Fruit fly (Drosophila melanogaster) whole organism, embryonic: Measurements from ENCODE around the gene scramb2.
A peak's percentile ranks its signal among the peaks of the same experiment; 100 is the strongest.

ENCODE experiments used
- Ada2b ChIP-seq: fragments of 200-800 bp; sonication (Bioruptor generic); IDR thresholded peaks from 2 replicates; pipeline ENCODE4 v1.3.6; 2022; ENCODE audit warnings: missing biosample characterization, missing genetic modification characterization
- BEAF-32 ChIP-seq: fragments of 200-800 bp; sonication (Bioruptor generic); optimal IDR thresholded peaks from 3 replicates; lab custom pipeline; 2017; ENCODE audit warnings: missing biosample characterization, missing genetic modification characterization, mild to moderate bottlenecking, moderate library complexity, missing genetic modification reagents
- CG1024 ChIP-seq: fragments of 200-800 bp; sonication (Bioruptor generic); IDR thresholded peaks from 2 replicates; pipeline ENCODE4 v1.3.6; 2022; ENCODE audit warnings: missing biosample characterization, missing genetic modification characterization
- CG10462 ChIP-seq: fragments of 200-800 bp; sonication (Bioruptor generic); optimal IDR thresholded peaks from 2 replicates; lab custom pipeline; 2016; ENCODE audit warnings: missing biosample characterization, missing genetic modification characterization
- CG10959 ChIP-seq: fragments of 200-800 bp; sonication (Bioruptor generic); IDR thresholded peaks from 2 replicates; pipeline ENCODE4 v1.3.6; 2022; ENCODE audit warnings: missing biosample characterization, missing genetic modification characterization
- CG11085 ChIP-seq: fragments of 200-800 bp; sonication (Bioruptor generic); IDR thresholded peaks from 2 replicates; pipeline ENCODE4 v1.3.6; 2022; ENCODE audit warnings: missing biosample characterization, missing genetic modification characterization
- CG11560 ChIP-seq: fragments of 200-800 bp; sonication (Bioruptor generic); IDR thresholded peaks from 3 replicates; pipeline ENCODE4 v1.3.6; 2022; ENCODE audit warnings: missing biosample characterization, missing genetic modification characterization
- CG12744 ChIP-seq: fragments of 200-800 bp; sonication (Bioruptor generic); optimal IDR thresholded peaks from 2 replicates; lab custom pipeline; 2016; ENCODE audit warnings: missing biosample characterization, missing genetic modification characterization
- CG15269 ChIP-seq: fragments of 200-800 bp; sonication (Bioruptor generic); optimal IDR thresholded peaks from 2 replicates; lab custom pipeline; 2018; ENCODE audit warnings: missing biosample characterization, mild to moderate bottlenecking, missing genetic modification characterization, moderate library complexity
- CG16863 ChIP-seq: fragments of 200-800 bp; sonication (Bioruptor generic); optimal IDR thresholded peaks from 3 replicates; lab custom pipeline; 2016; ENCODE audit warnings: missing biosample characterization, missing genetic modification characterization
- CG1832 ChIP-seq: fragments of 200-800 bp; sonication (Bioruptor generic); optimal IDR thresholded peaks from 2 replicates; lab custom pipeline; 2017; ENCODE audit warnings: missing biosample characterization, mild to moderate bottlenecking, missing genetic modification characterization, inconsistent platforms
- CG2116 ChIP-seq: fragments of 200-800 bp; sonication (Bioruptor generic); optimal IDR thresholded peaks from 3 replicates; lab custom pipeline; 2018; ENCODE audit warnings: missing biosample characterization, mild to moderate bottlenecking, missing genetic modification characterization
- CG2120 ChIP-seq: fragments of 200-800 bp; sonication (Bioruptor generic); optimal IDR thresholded peaks from 3 replicates; lab custom pipeline; 2016; ENCODE audit warnings: missing biosample characterization, missing genetic modification characterization
- CG2678 ChIP-seq: fragments of 200-800 bp; sonication (Bioruptor generic); optimal IDR thresholded peaks from 3 replicates; lab custom pipeline; 2019; ENCODE audit warnings: missing biosample characterization, mild to moderate bottlenecking, missing genetic modification characterization, moderate library complexity
- CG4404 ChIP-seq: fragments of 200-800 bp; sonication (Bioruptor generic); IDR thresholded peaks from 2 replicates; pipeline ENCODE4 v1.3.6; 2022; ENCODE audit warnings: missing biosample characterization, missing genetic modification characterization
- CG4730 ChIP-seq: fragments of 200-800 bp; sonication (Bioruptor generic); IDR thresholded peaks from 2 replicates; pipeline ENCODE4 v1.3.6; 2022; ENCODE audit warnings: missing biosample characterization, missing genetic modification characterization
- CG6175 ChIP-seq: fragments of 200-800 bp; sonication (Bioruptor generic); IDR thresholded peaks from 3 replicates; pipeline ENCODE4 v1.3.6; 2022; ENCODE audit warnings: missing biosample characterization, missing genetic modification characterization
- CG6654 ChIP-seq: fragments of 200-800 bp; sonication (Bioruptor generic); optimal IDR thresholded peaks from 2 replicates; lab custom pipeline; 2017; ENCODE audit warnings: missing biosample characterization, mild to moderate bottlenecking, missing genetic modification characterization
- CG6813 ChIP-seq: fragments of 200-800 bp; sonication (Bioruptor generic); optimal IDR thresholded peaks from 2 replicates; lab custom pipeline; 2017; ENCODE audit warnings: missing biosample characterization, missing genetic modification characterization, mild to moderate bottlenecking, moderate library complexity, missing genetic modification reagents
- CG7556 ChIP-seq: fragments of 200-800 bp; sonication (Bioruptor generic); optimal IDR thresholded peaks from 2 replicates; lab custom pipeline; 2017; ENCODE audit warnings: missing biosample characterization, mild to moderate bottlenecking, missing genetic modification characterization
- CrebB ChIP-seq: fragments of 200-800 bp; sonication (Bioruptor generic); optimal IDR thresholded peaks from 3 replicates; lab custom pipeline; 2018; ENCODE audit warnings: missing biosample characterization, mild to moderate bottlenecking, missing genetic modification characterization
- D ChIP-seq, 2 experiments: fragments of 200-800 bp in 1 of 2; fragments of >200 bp in 1 of 2; sonication (Bioruptor generic) in 1 of 2; optimal IDR thresholded peaks; 2 replicates in 1 of 2; 3 replicates in 1 of 2; lab custom pipeline; 2017; ENCODE audit warnings: mild to moderate bottlenecking in 1 of 2, missing biosample characterization in 1 of 2, missing genetic modification characterization in 1 of 2, missing genetic modification reagents in 1 of 2
- H15 ChIP-seq: fragments of 200-800 bp; sonication (Bioruptor generic); IDR thresholded peaks from 3 replicates; pipeline ENCODE4 v1.3.6; 2022; ENCODE audit warnings: missing biosample characterization, missing genetic modification characterization
- HLH54F ChIP-seq: fragments of 200-800 bp; sonication (Bioruptor generic); optimal IDR thresholded peaks from 3 replicates; lab custom pipeline; 2016; ENCODE audit warnings: missing biosample characterization, missing genetic modification characterization
- Hey ChIP-seq: fragments of 200-800 bp; sonication (Bioruptor generic); optimal IDR thresholded peaks from 3 replicates; lab custom pipeline; 2018; ENCODE audit warnings: missing biosample characterization, mild to moderate bottlenecking, missing genetic modification characterization
- Jarid2 ChIP-seq: fragments of 200-800 bp; sonication (Bioruptor generic); optimal IDR thresholded peaks from 3 replicates; lab custom pipeline; 2017; ENCODE audit warnings: mild to moderate bottlenecking, missing biosample characterization, missing genetic modification reagents, missing genetic modification characterization
- MTF-1 ChIP-seq: fragments of 200-800 bp; sonication (Bioruptor generic); optimal IDR thresholded peaks from 2 replicates; lab custom pipeline; 2018; ENCODE audit warnings: missing biosample characterization, mild to moderate bottlenecking, missing genetic modification characterization, borderline replicate concordance
- Oaz ChIP-seq: fragments of 200-800 bp; sonication (Bioruptor generic); IDR thresholded peaks from 2 replicates; pipeline ENCODE4 v1.3.6; 2022; ENCODE audit warnings: missing biosample characterization, missing genetic modification characterization
- Stat92E ChIP-seq, 3 experiments: fragments of >200 bp in 2 of 3; fragments of 200-800 bp in 1 of 3; sonication (Bioruptor generic) in 1 of 3; optimal IDR thresholded peaks; 2 replicates each; lab custom pipeline; 2017 to 2019; ENCODE audit warnings: missing biosample characterization in 3 of 3, missing genetic modification characterization in 3 of 3, mild to moderate bottlenecking in 1 of 3, moderate library complexity in 1 of 3
- az2 ChIP-seq: fragments of 200-800 bp; sonication (Bioruptor generic); optimal IDR thresholded peaks from 3 replicates; lab custom pipeline; 2016; ENCODE audit warnings: missing biosample characterization, missing genetic modification characterization
- bab2 ChIP-seq: fragments of 200-800 bp; sonication (Bioruptor generic); optimal IDR thresholded peaks from 2 replicates; lab custom pipeline; 2016; ENCODE audit warnings: missing biosample characterization, missing genetic modification characterization
- bcd ChIP-seq: fragments of 200-800 bp; sonication (Bioruptor generic); optimal IDR thresholded peaks from 2 replicates; lab custom pipeline; 2017; ENCODE audit warnings: missing biosample characterization, mild to moderate bottlenecking, missing genetic modification characterization
- cato ChIP-seq: fragments of 200-800 bp; sonication (Bioruptor generic); optimal IDR thresholded peaks from 2 replicates; lab custom pipeline; 2016; ENCODE audit warnings: missing biosample characterization, missing genetic modification characterization, borderline replicate concordance
- cg ChIP-seq: fragments of 200-800 bp; sonication (Bioruptor generic); optimal IDR thresholded peaks from 3 replicates; lab custom pipeline; 2019; ENCODE audit warnings: missing biosample characterization, mild to moderate bottlenecking, missing genetic modification characterization, moderate library complexity
- ems ChIP-seq: fragments of 200-800 bp; sonication (Bioruptor generic); optimal IDR thresholded peaks from 3 replicates; lab custom pipeline; 2016; ENCODE audit warnings: missing biosample characterization, missing genetic modification characterization
- en ChIP-seq: fragments of 200-800 bp; sonication (Bioruptor generic); optimal IDR thresholded peaks from 2 replicates; lab custom pipeline; 2016; ENCODE audit warnings: missing biosample characterization, missing genetic modification characterization
- fru ChIP-seq: fragments of >200 bp; optimal IDR thresholded peaks from 2 replicates; lab custom pipeline; 2017
- ind ChIP-seq: fragments of 200-800 bp; sonication (Bioruptor generic); optimal IDR thresholded peaks from 3 replicates; lab custom pipeline; 2016; ENCODE audit warnings: missing biosample characterization, missing genetic modification characterization
- jigr1 ChIP-seq: fragments of 200-800 bp; sonication (Bioruptor generic); IDR thresholded peaks from 3 replicates; pipeline ENCODE4 v1.3.6; 2022; ENCODE audit warnings: missing biosample characterization, missing genetic modification characterization
- nau ChIP-seq: fragments of 200-800 bp; sonication (Bioruptor generic); optimal IDR thresholded peaks from 3 replicates; lab custom pipeline; 2017; ENCODE audit warnings: missing biosample characterization, mild to moderate bottlenecking, missing genetic modification characterization, missing genetic modification reagents
- oc ChIP-seq: fragments of 200-800 bp; sonication (Bioruptor generic); optimal IDR thresholded peaks from 2 replicates; lab custom pipeline; 2018; ENCODE audit warnings: missing biosample characterization, mild to moderate bottlenecking, missing genetic modification characterization, moderate library complexity
- pnt ChIP-seq: fragments of 200-800 bp; sonication (Bioruptor generic); optimal IDR thresholded peaks from 3 replicates; lab custom pipeline; 2016; ENCODE audit warnings: missing biosample characterization, missing genetic modification characterization
- scrt ChIP-seq: fragments of 200-800 bp; sonication (Bioruptor generic); optimal IDR thresholded peaks from 2 replicates; lab custom pipeline; 2018; ENCODE audit warnings: missing biosample characterization, mild to moderate bottlenecking, missing genetic modification characterization, moderate library complexity
- sens-2 ChIP-seq: fragments of 200-800 bp; sonication (Bioruptor generic); IDR thresholded peaks from 2 replicates; pipeline ENCODE4 v1.3.6; 2022; ENCODE audit warnings: missing biosample characterization, missing genetic modification characterization
- shn ChIP-seq: fragments of 200-800 bp; sonication (Bioruptor generic); optimal IDR thresholded peaks from 3 replicates; lab custom pipeline; 2016; ENCODE audit warnings: missing biosample characterization, missing genetic modification characterization
- sob ChIP-seq: fragments of 200-800 bp; sonication (Bioruptor generic); IDR thresholded peaks from 2 replicates; pipeline ENCODE4 v1.3.6; 2022; ENCODE audit warnings: missing biosample characterization, missing genetic modification characterization
- sqz ChIP-seq: fragments of 200-800 bp; sonication (Bioruptor generic); optimal IDR thresholded peaks from 3 replicates; lab custom pipeline; 2018; ENCODE audit warnings: missing biosample characterization, mild to moderate bottlenecking, missing genetic modification characterization
- vnd ChIP-seq: fragments of 200-800 bp; sonication (Bioruptor generic); IDR thresholded peaks from 3 replicates; pipeline ENCODE4 v1.3.6; 2022; ENCODE audit warnings: missing biosample characterization, missing genetic modification characterization; ENCODE audit not compliant: partially characterized antibody

scramb2 gene

DNA sequence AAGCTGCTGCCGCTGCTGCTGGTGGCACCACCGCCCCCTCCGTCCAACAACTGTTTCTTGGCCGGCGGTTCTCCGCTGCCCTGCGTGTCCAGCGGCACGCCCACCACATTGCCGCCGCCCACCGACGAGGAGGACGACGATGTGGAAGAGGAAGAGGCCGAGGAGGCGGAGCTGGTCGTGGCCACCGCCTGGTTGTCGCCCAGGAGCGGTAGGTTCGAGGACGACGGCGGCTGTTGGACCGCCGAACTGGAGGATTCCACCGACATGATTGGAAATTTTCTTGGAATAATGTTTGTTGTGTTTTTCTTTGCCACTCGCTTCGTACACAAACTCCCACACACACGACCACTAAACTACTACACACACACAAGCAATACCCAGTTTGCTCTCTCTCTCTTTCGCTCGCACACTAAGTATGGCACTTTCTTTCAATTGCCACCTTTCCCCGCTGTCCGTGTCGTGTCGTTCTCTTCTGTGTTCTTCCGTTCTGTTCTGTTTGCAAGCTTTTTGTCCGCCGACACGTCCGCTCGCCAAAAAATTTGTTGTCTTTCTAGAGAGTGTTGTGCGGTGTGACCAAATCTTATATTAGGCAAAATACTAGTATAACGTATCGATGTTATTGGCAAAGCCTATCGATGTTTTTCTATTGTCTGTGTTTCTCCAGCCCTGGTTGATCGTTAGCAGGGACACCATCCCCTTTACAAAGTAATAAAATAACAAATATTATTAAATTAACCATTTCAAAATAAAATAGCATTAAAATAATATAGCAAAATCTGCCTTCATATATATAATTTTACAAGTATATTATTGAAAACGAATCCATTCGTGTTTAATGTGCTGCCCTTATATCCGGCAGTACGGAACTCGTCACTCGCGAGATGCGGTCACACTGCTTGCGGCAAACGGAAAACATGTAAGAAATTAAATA is 23.9 kb upstream of the scramb2 start, which contains the start of the genes CG32486 and PAN3 (continued):
- TF ChIP-seq oc (tag; lab: Kevin White, UChicago) (peak; percentile 43), ems (GFP tag; lab: Kevin White, UChicago) (peak; percentile 26), CG7556 (GFP tag; lab: Kevin White, UChicago) (no peak), bab2 (GFP tag; lab: Kevin White, UChicago) (no peak), D (optimal IDR thresholded peaks at IDR 0.05; lab: Kevin White, UChicago) (no peak), D (GFP tag; optimal IDR thresholded peaks at IDR 0.05; lab: Kevin White, UChicago) (peak; percentile 38), nau (GFP tag; lab: Kevin White, UChicago) (peak; percentile 36), pnt (GFP tag; lab: Kevin White, UChicago) (no peak), CG2120 (peak; percentile 38), az2 (GFP tag; lab: Kevin White, UChicago) (no peak), jigr1 (GFP tag; lab: Robert Waterston, UW) (no peak), Stat92E (GFP tag; optimal IDR thresholded peaks at IDR 0.05; lab: Kevin White, UChicago) (peak in 1 of 3 experiments; percentile 62), cg (peak; percentile 88), BEAF-32 (GFP tag; lab: Kevin White, UChicago) (peak; percentile 98), sob (GFP tag; lab: Robert Waterston, UW) (peak; percentile 56), Hey (peak; percentile 47), CG16863 (GFP tag; lab: Kevin White, UChicago) (no peak), CG6654 (GFP tag; lab: Kevin White, UChicago) (no peak), CG1832 (GFP tag; lab: Kevin White, UChicago) (peak; percentile 68), vnd (peak; percentile 64; the same call in 2 of the 3 replicates), cato (no peak), MTF-1 (GFP tag; lab: Kevin White, UChicago) (peak; percentile 77), CG12744 (peak; percentile 5), CG11560 (tag; lab: Robert Waterston, UW) (peak; percentile 22; the same call in 1 of the 3 replicates), CG11085 (GFP tag; lab: Robert Waterston, UW) (peak; percentile 29; the same call in 1 of the 2 replicates), Ada2b (GFP tag; lab: Robert Waterston, UW) (no peak), CG6175 (GFP tag; lab: Robert Waterston, UW) (no peak; the same call in 2 of the 3 replicates), bcd (GFP tag; lab: Kevin White, UChicago) (peak; percentile 45), CG2116 (GFP tag; lab: Kevin White, UChicago) (peak; percentile 83), CrebB (tag; lab: Kevin White, UChicago) (peak; percentile 68), CG2678 (tag; lab: Kevin White, UChicago) (peak; percentile 42), CG15269 (no peak), CG1024 (GFP tag; lab: Robert Waterston, UW) (peak; percentile 52; the same call in 1 of the 2 replicates), sqz (GFP tag; lab: Kevin White, UChicago) (peak; percentile 64), CG10462 (GFP tag; lab: Kevin White, UChicago) (no peak), Oaz (no peak), Jarid2 (GFP tag; lab: Kevin White, UChicago) (peak; percentile 94), ind (GFP tag; lab: Kevin White, UChicago) (peak; percentile 8), HLH54F (GFP tag; lab: Kevin White, UChicago) (peak; percentile 10), sens-2 (no peak), CG10959 (GFP tag; lab: Robert Waterston, UW) (no peak), en (GFP tag; lab: Kevin White, UChicago) (no peak), fru (lab: Kevin White, UChicago) (no peak), CG4404 (GFP tag; lab: Robert Waterston, UW) (no peak), CG6813 (GFP tag; lab: Kevin White, UChicago) (peak; percentile 62), shn (GFP tag; lab: Kevin White, UChicago) (no peak), H15 (GFP tag; lab: Robert Waterston, UW) (no peak), scrt (GFP tag; lab: Kevin White, UChicago) (peak; percentile 67), CG4730 (GFP tag; lab: Robert Waterston, UW) (no peak)
